Worm (Caenorhabditis elegans) whole organism, L2 larva: ENCODE data around the gene T05C7.5.

Experiments
- C34F6.9 ChIP-seq: fragments of 150-350 bp; optimal IDR thresholded peaks from 2 replicates; lab custom pipeline; 2014; ENCODE audit warnings: missing biosample characterization, missing genetic modification characterization
- F13H6.1 ChIP-seq: sonication (generic microtip); optimal IDR thresholded peaks from 2 replicates; lab custom pipeline; 2016; ENCODE audit warnings: missing genetic modification characterization, missing compliant biosample characterization
- R02D3.7 ChIP-seq: fragments of 150-350 bp; optimal IDR thresholded peaks from 2 replicates; lab custom pipeline; 2014; ENCODE audit warnings: missing biosample characterization, missing genetic modification characterization
- Y55F3AM.14 ChIP-seq: fragments of 200-800 bp; sonication (Bioruptor generic); optimal IDR thresholded peaks from 2 replicates; lab custom pipeline; 2018; ENCODE audit warnings: mild to moderate bottlenecking, missing genetic modification characterization, missing compliant biosample characterization
- ZK546.5 ChIP-seq: sonication (generic microtip); optimal IDR thresholded peaks from 2 replicates; lab custom pipeline; 2017; ENCODE audit warnings: missing biosample characterization, missing genetic modification characterization
- aly-2 ChIP-seq: fragments of 150-350 bp; optimal IDR thresholded peaks from 2 replicates; lab custom pipeline; 2014; ENCODE audit warnings: missing biosample characterization, missing genetic modification characterization
- ama-1 ChIP-seq: fragments of 150-350 bp; optimal IDR thresholded peaks from 2 replicates; lab custom pipeline; 2018; ENCODE audit warnings: inconsistent platforms
- blmp-1 ChIP-seq: sonication (generic microtip); optimal IDR thresholded peaks from 2 replicates; lab custom pipeline; 2017; ENCODE audit warnings: missing genetic modification characterization, mild to moderate bottlenecking, missing compliant biosample characterization, antibody characterized with exemption, moderate library complexity; ENCODE audit not compliant: insufficient read depth
- ceh-82 ChIP-seq: fragments of 150-350 bp; optimal IDR thresholded peaks from 2 replicates; lab custom pipeline; 2014; ENCODE audit warnings: missing biosample characterization, missing genetic modification characterization
- crh-2 ChIP-seq: sonication (generic microtip); optimal IDR thresholded peaks from 2 replicates; lab custom pipeline; 2017; ENCODE audit warnings: missing biosample characterization, missing genetic modification characterization
- dmd-4 ChIP-seq: sonication (generic microtip); optimal IDR thresholded peaks from 2 replicates; lab custom pipeline; 2017; ENCODE audit warnings: missing biosample characterization, missing genetic modification characterization
- elt-1 ChIP-seq: fragments of 150-350 bp; optimal IDR thresholded peaks from 2 replicates; lab custom pipeline; 2014; ENCODE audit warnings: missing biosample characterization, missing genetic modification characterization
- fos-1 ChIP-seq: fragments of 150-350 bp; optimal IDR thresholded peaks from 2 replicates; lab custom pipeline; 2014; ENCODE audit warnings: missing biosample characterization, missing genetic modification characterization
- gmeb-1 ChIP-seq: fragments of 150-350 bp; optimal IDR thresholded peaks from 2 replicates; lab custom pipeline; 2014; ENCODE audit warnings: missing biosample characterization, missing genetic modification characterization
- lin-11 ChIP-seq: fragments of 150-350 bp; sonication (generic microtip); optimal IDR thresholded peaks from 2 replicates; lab custom pipeline; 2014; ENCODE audit warnings: missing biosample characterization, missing genetic modification characterization, inconsistent platforms, mixed read lengths
- lin-39 ChIP-seq: fragments of 150-350 bp; optimal IDR thresholded peaks from 2 replicates; lab custom pipeline; 2014; ENCODE audit warnings: missing biosample characterization, missing genetic modification reagents, missing genetic modification characterization
- lsy-2 ChIP-seq, 2 experiments: fragments of 150-350 bp in 1 of 2; sonication (generic microtip) in 1 of 2; optimal IDR thresholded peaks; 2 replicates each; lab custom pipeline; 2014 to 2017; ENCODE audit warnings: missing biosample characterization in 2 of 2, missing genetic modification characterization in 2 of 2
- mab-5 ChIP-seq: fragments of 150-350 bp; optimal IDR thresholded peaks from 2 replicates; lab custom pipeline; 2014; ENCODE audit warnings: missing biosample characterization, missing genetic modification characterization
- mbf-1 ChIP-seq: sonication (generic microtip); optimal IDR thresholded peaks from 2 replicates; lab custom pipeline; 2017; ENCODE audit warnings: missing biosample characterization, missing genetic modification characterization
- mdl-1 ChIP-seq, 2 experiments: fragments of 150-350 bp in 1 of 2; sonication (generic microtip) in 1 of 2; optimal IDR thresholded peaks; 2 replicates each; lab custom pipeline; 2017; ENCODE audit warnings: missing biosample characterization in 2 of 2, missing genetic modification characterization in 2 of 2
- nhr-10 ChIP-seq: sonication (generic microtip); optimal IDR thresholded peaks from 2 replicates; lab custom pipeline; 2017; ENCODE audit warnings: missing biosample characterization, missing genetic modification characterization
- nhr-11 ChIP-seq: fragments of 150-350 bp; optimal IDR thresholded peaks from 2 replicates; lab custom pipeline; 2014; ENCODE audit warnings: missing biosample characterization, missing genetic modification characterization
- nhr-12 ChIP-seq: fragments of 150-350 bp; optimal IDR thresholded peaks from 2 replicates; lab custom pipeline; 2014; ENCODE audit warnings: missing biosample characterization, missing genetic modification characterization
- nhr-129 ChIP-seq: fragments of 150-350 bp; optimal IDR thresholded peaks from 2 replicates; lab custom pipeline; 2014; ENCODE audit warnings: missing biosample characterization, missing genetic modification characterization
- nhr-21 ChIP-seq: fragments of 150-350 bp; optimal IDR thresholded peaks from 2 replicates; lab custom pipeline; 2014; ENCODE audit warnings: missing biosample characterization, missing genetic modification characterization
- nhr-23 ChIP-seq: fragments of 150-350 bp; optimal IDR thresholded peaks from 2 replicates; lab custom pipeline; 2014; ENCODE audit warnings: missing biosample characterization, missing genetic modification reagents, missing genetic modification characterization
- nhr-25 ChIP-seq: fragments of 150-350 bp; sonication (generic microtip); optimal IDR thresholded peaks from 3 replicates; lab custom pipeline; 2014; ENCODE audit warnings: missing biosample characterization, missing genetic modification characterization
- nhr-6 ChIP-seq: fragments of 150-350 bp; optimal IDR thresholded peaks from 2 replicates; lab custom pipeline; 2014; ENCODE audit warnings: missing biosample characterization, missing genetic modification characterization
- peb-1 ChIP-seq: fragments of 150-350 bp; optimal IDR thresholded peaks from 2 replicates; lab custom pipeline; 2014; ENCODE audit warnings: missing biosample characterization, missing genetic modification characterization
- sem-4 ChIP-seq: fragments of 150-350 bp; optimal IDR thresholded peaks from 2 replicates; lab custom pipeline; 2014; ENCODE audit warnings: missing biosample characterization, missing genetic modification reagents, missing genetic modification characterization
- skn-1 ChIP-seq: sonication (generic microtip); optimal IDR thresholded peaks from 2 replicates; lab custom pipeline; 2017; ENCODE audit warnings: missing biosample characterization, missing genetic modification characterization
- sma-3 ChIP-seq: sonication (generic microtip); optimal IDR thresholded peaks from 2 replicates; lab custom pipeline; 2016; ENCODE audit warnings: missing genetic modification reagents, missing genetic modification characterization, missing compliant biosample characterization
- sma-9 ChIP-seq, 2 experiments: fragments of 150-350 bp in 1 of 2; sonication (generic microtip) in 1 of 2; optimal IDR thresholded peaks; 2 replicates each; lab custom pipeline; 2014 to 2016; ENCODE audit warnings: missing genetic modification characterization in 2 of 2, mild to moderate bottlenecking in 1 of 2, missing biosample characterization in 1 of 2, missing compliant biosample characterization in 1 of 2, missing genetic modification reagents in 1 of 2, moderate library complexity in 1 of 2
- snpc-4 ChIP-seq: fragments of 150-350 bp; optimal IDR thresholded peaks from 2 replicates; lab custom pipeline; 2014; ENCODE audit warnings: missing biosample characterization, missing genetic modification characterization
- unc-39 ChIP-seq: fragments of 150-350 bp; optimal IDR thresholded peaks from 2 replicates; lab custom pipeline; 2014; ENCODE audit warnings: missing biosample characterization, missing genetic modification characterization
- unc-55 ChIP-seq: fragments of 150-350 bp; sonication (generic microtip); optimal IDR thresholded peaks from 3 replicates; lab custom pipeline; 2014; ENCODE audit warnings: missing biosample characterization, missing genetic modification reagents, missing genetic modification characterization
- unc-62 ChIP-seq: fragments of 150-350 bp; optimal IDR thresholded peaks from 2 replicates; lab custom pipeline; 2014; ENCODE audit warnings: missing biosample characterization, missing genetic modification reagents, missing genetic modification characterization
- zag-1 ChIP-seq: fragments of 150-350 bp; optimal IDR thresholded peaks from 2 replicates; lab custom pipeline; 2014; ENCODE audit warnings: missing biosample characterization, missing genetic modification characterization
- ztf-1 ChIP-seq: fragments of 200-800 bp; sonication (Bioruptor generic); conservative IDR thresholded peaks from 2 replicates; pipeline ENCODE4 v1.3.6; 2022; ENCODE audit warnings: missing genetic modification characterization, missing compliant biosample characterization
- ztf-11 ChIP-seq: sonication (generic microtip); optimal IDR thresholded peaks from 2 replicates; lab custom pipeline; 2017; ENCODE audit warnings: missing biosample characterization, missing genetic modification characterization
- ztf-4 ChIP-seq: fragments of 150-350 bp; optimal IDR thresholded peaks from 2 replicates; lab custom pipeline; 2014; ENCODE audit warnings: missing biosample characterization, missing genetic modification characterization

T05C7.5 gene

ce11 chrIV:80943-81342 is 22.2 kb upstream of the T05C7.5 start:
- TF ChIP-seq nhr-129 (tag; lab: Kevin White, UChicago): no peak
- TF ChIP-seq ama-1 (lab: Kevin White, UChicago): no peak
- no peak for TF ChIP-seq unc-55 (GFP tag; lab: Kevin White, UChicago)
- no peak for TF ChIP-seq crh-2 (tag; lab: Kevin White, UChicago)
- no peak for TF ChIP-seq gmeb-1 (tag; lab: Kevin White, UChicago)

ce11 chrIV:79205-79604 is 20.5 kb upstream of the T05C7.5 start, which contains the start of gene T05C7.9:
Gene T05C7.9 (plus strand): TSS chrIV:79276.
- TF ChIP-seq R02D3.7 (tag; lab: Kevin White, UChicago): no peak
- TF ChIP-seq lin-11: no peak
- TF ChIP-seq crh-2 (tag; lab: Kevin White, UChicago): no peak
- no peak for TF ChIP-seq sem-4 (tag; lab: Kevin White, UChicago)
- TF ChIP-seq zag-1 (tag; lab: Kevin White, UChicago): no peak
- TF ChIP-seq dmd-4 (tag; lab: Kevin White, UChicago): no peak
- no peak for TF ChIP-seq aly-2
- TF ChIP-seq unc-39 (tag; lab: Kevin White, UChicago): no peak
- TF ChIP-seq mbf-1 (tag; lab: Kevin White, UChicago): no peak
- no peak for TF ChIP-seq ztf-4 (tag; lab: Kevin White, UChicago)
- TF ChIP-seq ZK546.5 (tag; lab: Kevin White, UChicago): no peak
- TF ChIP-seq ceh-82 (tag; lab: Kevin White, UChicago): no peak
- TF ChIP-seq nhr-23 (tag; lab: Kevin White, UChicago): no peak
- no peak for TF ChIP-seq blmp-1
- TF ChIP-seq ama-1 (lab: Kevin White, UChicago): no peak
- no peak for TF ChIP-seq peb-1 (tag; lab: Kevin White, UChicago)
- no peak for TF ChIP-seq lin-39 (tag; lab: Kevin White, UChicago)
- TF ChIP-seq nhr-10: no peak
- no peak for TF ChIP-seq mab-5
- no peak for TF ChIP-seq Y55F3AM.14 (GFP tag; lab: Kevin White, UChicago)
- no peak for TF ChIP-seq sma-3 (GFP tag; lab: Kevin White, UChicago)
- TF ChIP-seq skn-1: no peak
- peak; percentile 35 for TF ChIP-seq sma-9 (GFP tag; optimal IDR thresholded peaks at IDR 0.05; lab: Kevin White, UChicago)
- no peak for TF ChIP-seq sma-9 (tag; optimal IDR thresholded peaks at IDR 0.05; lab: Kevin White, UChicago)
- TF ChIP-seq unc-62: no peak
- TF ChIP-seq elt-1 (tag; lab: Kevin White, UChicago): no peak
- TF ChIP-seq nhr-6 (tag; lab: Kevin White, UChicago): no peak
- peak; percentile 47 for TF ChIP-seq F13H6.1
- TF ChIP-seq ztf-1 (GFP tag; lab: Robert Waterston, UW): no peak
- TF ChIP-seq nhr-11 (tag; lab: Kevin White, UChicago): no peak
- TF ChIP-seq C34F6.9: peak; percentile 37
- no peak for TF ChIP-seq lsy-2 (tag; optimal IDR thresholded peaks at IDR 0.05; lab: Kevin White, UChicago)
- TF ChIP-seq mdl-1 (tag; optimal IDR thresholded peaks at IDR 0.05; lab: Kevin White, UChicago): peak in 1 of 2 experiments; percentile 4
- no peak for TF ChIP-seq gmeb-1 (tag; lab: Kevin White, UChicago)
- no peak for TF ChIP-seq snpc-4
- TF ChIP-seq nhr-129 (tag; lab: Kevin White, UChicago): peak; percentile 32

- no peak for TF ChIP-seq ZK546.5 (tag; lab: Kevin White, UChicago)
- no peak for TF ChIP-seq nhr-25 (tag; lab: Kevin White, UChicago)
- TF ChIP-seq fos-1 (tag; lab: Kevin White, UChicago): no peak
These were observed 19.5 kb upstream of the T05C7.5 start for ce11 chrIV:78206-78605.

ce11 chrIV:77421-77820 is 18.7 kb upstream of the T05C7.5 start:
- TF ChIP-seq sma-9 (GFP tag; optimal IDR thresholded peaks at IDR 0.05; lab: Kevin White, UChicago): no peak
- no peak for TF ChIP-seq sma-9 (tag; optimal IDR thresholded peaks at IDR 0.05; lab: Kevin White, UChicago)
- no peak for TF ChIP-seq unc-55 (GFP tag; lab: Kevin White, UChicago)
- TF ChIP-seq lin-11: no peak
- no peak for TF ChIP-seq nhr-12 (tag; lab: Kevin White, UChicago)
- no peak for TF ChIP-seq mdl-1 (tag; optimal IDR thresholded peaks at IDR 0.05; lab: Kevin White, UChicago)
- no peak for TF ChIP-seq aly-2
- TF ChIP-seq snpc-4: no peak
- no peak for TF ChIP-seq ZK546.5 (tag; lab: Kevin White, UChicago)
- TF ChIP-seq ceh-82 (tag; lab: Kevin White, UChicago): no peak
- no peak for TF ChIP-seq sma-3 (GFP tag; lab: Kevin White, UChicago)
- TF ChIP-seq mbf-1 (tag; lab: Kevin White, UChicago): no peak
- TF ChIP-seq nhr-25 (tag; lab: Kevin White, UChicago): no peak
- no peak for TF ChIP-seq nhr-21 (tag; lab: Kevin White, UChicago)
- TF ChIP-seq unc-39 (tag; lab: Kevin White, UChicago): no peak
- TF ChIP-seq ztf-11 (tag; lab: Kevin White, UChicago): no peak
